Worm (Caenorhabditis elegans): ENCODE data around the gene lin-66.

lin-66 gene

ce11 chrIV:13880803-13881202 lies 7.1 kb upstream of the lin-66 start:
- TF ChIP-seq hlh-1 (tag; optimal IDR thresholded peaks at IDR 0.05): peak; percentile 11
- peak; percentile 5 for TF ChIP-seq unc-120 (tag; optimal IDR thresholded peaks at IDR 0.05; ENCODE audit: poor library complexity, severe bottlenecking)
- no peak for TF ChIP-seq ham-2 (GFP tag; optimal IDR thresholded peaks at IDR 0.05)

ce11 chrIV:13881754-13882275 lies 6.1 kb upstream of the lin-66 start, which contains the start of gene rpl-29:
Gene rpl-29 (plus strand): TSS chrIV:13882225.
- TF ChIP-seq zip-8 (tag; optimal IDR thresholded peaks at IDR 0.05) (no peak), nhr-12 (tag; optimal IDR thresholded peaks at IDR 0.05) (peak; percentile 11), unc-120 (tag; optimal IDR thresholded peaks at IDR 0.05; ENCODE audit: poor library complexity, severe bottlenecking) (peak; percentile 1), ces-1 (GFP tag; optimal IDR thresholded peaks at IDR 0.05) (peak; percentile 41), lsy-2 (tag; optimal IDR thresholded peaks at IDR 0.05) (peak; percentile 99), mep-1 (tag; optimal IDR thresholded peaks at IDR 0.05) (peak; percentile 54), nhr-237 (tag; optimal IDR thresholded peaks at IDR 0.05) (peak; percentile 78), hlh-1 (tag; optimal IDR thresholded peaks at IDR 0.05) (peak; percentile 78), ceh-39 (tag; optimal IDR thresholded peaks at IDR 0.05) (peak; percentile 80), pha-4 (tag; optimal IDR thresholded peaks at IDR 0.05) (peak; percentile 86), sem-2 (GFP tag; optimal IDR thresholded peaks at IDR 0.05) (no peak), ceh-83 (GFP tag; optimal IDR thresholded peaks at IDR 0.05) (no peak), lin-32 (GFP tag; optimal IDR thresholded peaks at IDR 0.05) (no peak), lin-13 (tag; optimal IDR thresholded peaks at IDR 0.05) (peak; percentile 82)

ce11 chrIV:13882573-13882972 lies 5.3 kb upstream of the lin-66 start, which contains the start of gene thoc-7:
Gene thoc-7 (plus strand): TSS chrIV:13882734.
- no peak for TF ChIP-seq nhr-237 (tag; optimal IDR thresholded peaks at IDR 0.05)
- no peak for TF ChIP-seq blmp-1 (tag; optimal IDR thresholded peaks at IDR 0.05)
- no peak for TF ChIP-seq ceh-83 (GFP tag; optimal IDR thresholded peaks at IDR 0.05)
- TF ChIP-seq unc-62 (GFP tag; optimal IDR thresholded peaks at IDR 0.05): no peak
- TF ChIP-seq drap-1 (GFP tag; optimal IDR thresholded peaks at IDR 0.05): no peak
- no peak for TF ChIP-seq sptf-1 (tag; optimal IDR thresholded peaks at IDR 0.05)
- TF ChIP-seq ceh-43 (GFP tag; optimal IDR thresholded peaks at IDR 0.05): no peak
- TF ChIP-seq sem-2 (GFP tag; optimal IDR thresholded peaks at IDR 0.05): no peak
- no peak for TF ChIP-seq nhr-28 (tag; optimal IDR thresholded peaks at IDR 0.05)
- TF ChIP-seq ceh-39 (tag; optimal IDR thresholded peaks at IDR 0.05): no peak
- TF ChIP-seq elt-3 (tag; optimal IDR thresholded peaks at IDR 0.05): no peak

ce11 chrIV:13883922-13884321 lies 4.0 kb upstream of the lin-66 start:
- TF ChIP-seq flh-1 (GFP tag; optimal IDR thresholded peaks at IDR 0.05) (no peak), blmp-1 (tag; optimal IDR thresholded peaks at IDR 0.05) (peak; percentile 19)

ce11 chrIV:13888164-13888518 lies 262 bp downstream of the lin-66 start:
- no peak for TF ChIP-seq drap-1 (GFP tag; optimal IDR thresholded peaks at IDR 0.05)
- no peak for TF ChIP-seq ztf-11 (tag; optimal IDR thresholded peaks at IDR 0.05)
- TF ChIP-seq bed-3 (GFP tag; optimal IDR thresholded peaks at IDR 0.05): no peak
- no peak for TF ChIP-seq cnd-1 (tag; optimal IDR thresholded peaks at IDR 0.05)
- TF ChIP-seq pha-4 (tag; optimal IDR thresholded peaks at IDR 0.05): no peak
- TF ChIP-seq lin-13 (tag; optimal IDR thresholded peaks at IDR 0.05): no peak
- no peak for TF ChIP-seq nhr-2 (tag; optimal IDR thresholded peaks at IDR 0.05)
- no peak for TF ChIP-seq mab-5 (tag; optimal IDR thresholded peaks at IDR 0.05)
- TF ChIP-seq zip-8 (tag; optimal IDR thresholded peaks at IDR 0.05): no peak
- TF ChIP-seq sptf-1 (tag; optimal IDR thresholded peaks at IDR 0.05): no peak

- no peak for TF ChIP-seq M03D4.4 (tag; optimal IDR thresholded peaks at IDR 0.05)
- peak; percentile 20 for TF ChIP-seq sem-2 (GFP tag; optimal IDR thresholded peaks at IDR 0.05)
These were observed 5.2 kb downstream of the lin-66 start for ce11 chrIV:13893103-13893502.

ce11 chrIV:13902774-13903173 lies 14.9 kb downstream of the lin-66 start, which contains the start of gene Y37A1A.3:
Gene Y37A1A.3 (minus strand): TSS chrIV:13902874.
- TF ChIP-seq unc-39 (tag; optimal IDR thresholded peaks at IDR 0.05) (no peak), hlh-1 (tag; optimal IDR thresholded peaks at IDR 0.05) (no peak), nhr-12 (tag; optimal IDR thresholded peaks at IDR 0.05) (no peak), blmp-1 (tag; optimal IDR thresholded peaks at IDR 0.05) (no peak), pha-4 (tag; optimal IDR thresholded peaks at IDR 0.05) (no peak), bed-3 (GFP tag; optimal IDR thresholded peaks at IDR 0.05) (no peak), ceh-43 (GFP tag; optimal IDR thresholded peaks at IDR 0.05) (no peak), ham-2 (GFP tag; optimal IDR thresholded peaks at IDR 0.05) (no peak), ceh-39 (tag; optimal IDR thresholded peaks at IDR 0.05) (no peak), nhr-76 (tag; optimal IDR thresholded peaks at IDR 0.05) (no peak), nhr-237 (tag; optimal IDR thresholded peaks at IDR 0.05) (no peak), unc-120 (tag; optimal IDR thresholded peaks at IDR 0.05; ENCODE audit: poor library complexity, severe bottlenecking) (no peak), unc-62 (GFP tag; optimal IDR thresholded peaks at IDR 0.05) (no peak)
